Fruit fly (Drosophila melanogaster) whole organism, adult: ENCODE measurements around the gene CG43127.

Experiments used
- CG12768 ChIP-seq: fragments of 200-800 bp; sonication (Bioruptor generic); optimal IDR thresholded peaks from 2 replicates; lab custom pipeline; 2017; ENCODE audit warnings: missing biosample characterization, missing genetic modification characterization, mild to moderate bottlenecking, moderate library complexity, missing genetic modification reagents
- CG33017 ChIP-seq: fragments of 200-800 bp; sonication (Bioruptor generic); optimal IDR thresholded peaks from 2 replicates; lab custom pipeline; 2018; ENCODE audit warnings: missing biosample characterization, mild to moderate bottlenecking, missing genetic modification characterization, moderate library complexity
- CG7101 ChIP-seq: fragments of 200-800 bp; sonication (Bioruptor generic); optimal IDR thresholded peaks from 2 replicates; lab custom pipeline; 2018; ENCODE audit warnings: missing biosample characterization, mild to moderate bottlenecking, missing genetic modification characterization, moderate library complexity
- Clk ChIP-seq: fragments of 200-800 bp; sonication (Bioruptor generic); optimal IDR thresholded peaks from 2 replicates; lab custom pipeline; 2017; ENCODE audit warnings: missing biosample characterization, missing genetic modification characterization
- Crg-1 ChIP-seq: fragments of 200-800 bp; sonication (Bioruptor generic); optimal IDR thresholded peaks from 2 replicates; lab custom pipeline; 2016; ENCODE audit warnings: missing biosample characterization, missing genetic modification characterization
- Hr96 ChIP-seq: fragments of 200-800 bp; sonication (Bioruptor generic); optimal IDR thresholded peaks from 2 replicates; lab custom pipeline; 2016; ENCODE audit warnings: missing biosample characterization, missing genetic modification characterization
- cic ChIP-seq: fragments of 200-800 bp; sonication (Bioruptor generic); optimal IDR thresholded peaks from 2 replicates; lab custom pipeline; 2017; ENCODE audit warnings: missing biosample characterization, mild to moderate bottlenecking, missing genetic modification characterization, moderate library complexity
- cnc ChIP-seq, 2 experiments: fragments of >200 bp; optimal IDR thresholded peaks; 2 replicates each; lab custom pipeline; 2017
- ovo ChIP-seq: fragments of 200-800 bp; sonication (Bioruptor generic); optimal IDR thresholded peaks from 2 replicates; lab custom pipeline; 2016; ENCODE audit warnings: missing biosample characterization, missing genetic modification characterization
- pad ChIP-seq: fragments of 200-800 bp; sonication (Bioruptor generic); optimal IDR thresholded peaks from 3 replicates; lab custom pipeline; 2017; ENCODE audit warnings: missing biosample characterization, missing genetic modification characterization, mild to moderate bottlenecking, moderate library complexity, missing genetic modification reagents

DNA sequence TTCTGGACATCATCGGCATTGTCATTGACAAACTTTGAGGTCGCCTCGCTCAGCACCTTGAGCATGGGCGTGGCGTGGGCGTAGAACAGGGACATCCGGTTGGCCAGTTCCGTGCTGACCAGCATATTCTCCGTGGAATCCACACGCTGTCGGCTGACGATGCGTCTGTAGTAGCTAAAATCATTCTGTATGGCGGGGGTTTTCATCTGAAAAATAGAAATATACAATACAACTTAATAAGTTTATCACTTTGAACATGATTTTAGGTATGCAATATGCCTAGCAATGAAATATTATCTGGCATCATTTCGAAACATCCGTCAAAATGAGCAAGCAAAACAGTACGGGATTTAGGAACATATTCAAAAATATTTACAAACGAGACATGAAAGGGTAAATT, 16.2 kb upstream of the CG43127 start, which contains the start of gene CG14154:
- no peak for TF ChIP-seq Crg-1 (GFP tag; lab: Kevin White, UChicago)
- no peak for TF ChIP-seq cnc (optimal IDR thresholded peaks at IDR 0.05; lab: Kevin White, UChicago)
- no peak for TF ChIP-seq CG33017 (tag; lab: Kevin White, UChicago)
- TF ChIP-seq CG12768, result no peak
- TF ChIP-seq CG7101 (tag; lab: Kevin White, UChicago), result no peak
- no peak for TF ChIP-seq Clk
- no peak for TF ChIP-seq cic (GFP tag; lab: Kevin White, UChicago)
- no peak for TF ChIP-seq Hr96 (GFP tag; lab: Kevin White, UChicago)
- TF ChIP-seq ovo (GFP tag; lab: Kevin White, UChicago), result no peak
- no peak for TF ChIP-seq pad (GFP tag; lab: Kevin White, UChicago)
